Worm (Caenorhabditis elegans): ENCODE measurements around the gene F01D5.8.

F01D5.8 gene

DNA sequence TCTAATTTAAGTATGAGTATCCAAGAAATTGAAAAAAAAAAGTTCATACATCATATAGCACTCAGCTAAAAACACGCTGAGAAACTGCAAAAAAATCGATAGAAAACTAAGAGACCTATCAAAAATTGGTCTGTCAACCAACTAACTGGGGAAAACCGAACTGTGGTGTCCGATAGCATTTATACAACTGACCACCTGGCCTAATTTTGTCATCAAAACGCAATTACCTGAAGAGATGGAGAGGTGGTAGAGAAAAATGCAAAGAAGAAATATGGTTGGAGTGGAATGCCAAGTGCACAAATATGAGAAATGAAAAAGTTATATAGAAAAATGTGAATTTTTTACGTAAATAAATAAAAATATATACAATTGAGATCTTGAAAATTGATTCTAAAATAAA is 37.0 kb upstream of the F01D5.8 start, which contains the start of gene Y39G8B.1:
Gene Y39G8B.1, minus strand, starts transcription at position 299 of the 400 bp plus-strand sequence.
- TF ChIP-seq ces-1 (GFP tag; optimal IDR thresholded peaks at IDR 0.05) (peak; percentile 46), sem-2 (GFP tag; optimal IDR thresholded peaks at IDR 0.05) (no peak), nhr-2 (tag; optimal IDR thresholded peaks at IDR 0.05) (peak; percentile 35), ceh-39 (tag; optimal IDR thresholded peaks at IDR 0.05) (peak; percentile 10)

ce11 chrII:13974136-13974535 is 36.4 kb upstream of the F01D5.8 start:
- TF ChIP-seq ces-1 (GFP tag; optimal IDR thresholded peaks at IDR 0.05) (no peak), lsy-2 (tag; optimal IDR thresholded peaks at IDR 0.05) (no peak), bed-3 (GFP tag; optimal IDR thresholded peaks at IDR 0.05) (no peak), sem-2 (GFP tag; optimal IDR thresholded peaks at IDR 0.05) (no peak), ceh-83 (GFP tag; optimal IDR thresholded peaks at IDR 0.05) (no peak), unc-39 (tag; optimal IDR thresholded peaks at IDR 0.05) (no peak), elt-1 (tag; optimal IDR thresholded peaks at IDR 0.05; ENCODE audit: borderline replicate concordance, insufficient read depth) (no peak)

DNA sequence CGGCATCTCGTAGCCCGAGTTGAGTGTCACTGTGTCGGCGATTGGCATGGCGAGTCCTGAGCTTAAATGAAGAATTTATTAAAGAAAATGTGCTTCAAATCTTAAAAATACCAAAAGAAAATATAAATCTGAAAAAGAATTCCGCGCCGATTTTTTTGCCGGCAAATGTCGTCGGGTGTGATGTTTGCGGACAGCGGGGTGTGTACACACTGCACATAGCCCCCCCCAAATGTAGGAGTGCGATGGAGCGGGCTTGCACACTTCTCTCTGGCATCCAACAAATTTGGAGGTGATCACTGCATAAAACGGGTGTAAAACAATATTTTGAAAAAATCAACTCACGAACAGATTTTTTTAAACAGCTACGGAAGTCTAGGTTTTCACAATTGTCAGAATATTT is 34.3 kb upstream of the F01D5.8 start, which contains the start of gene Y39G8B.2:
Gene Y39G8B.2, minus strand, starts transcription at position 61 of the 400 bp plus-strand sequence.
- TF ChIP-seq blmp-1 (tag; optimal IDR thresholded peaks at IDR 0.05) (no peak), bed-3 (GFP tag; optimal IDR thresholded peaks at IDR 0.05) (no peak), sptf-1 (tag; optimal IDR thresholded peaks at IDR 0.05) (peak; percentile 82), ces-1 (GFP tag; optimal IDR thresholded peaks at IDR 0.05) (peak; percentile 55), mls-2 (tag; optimal IDR thresholded peaks at IDR 0.05) (peak; percentile 70), nhr-76 (tag; optimal IDR thresholded peaks at IDR 0.05) (no peak), ham-2 (GFP tag; optimal IDR thresholded peaks at IDR 0.05) (peak; percentile 67), nhr-237 (tag; optimal IDR thresholded peaks at IDR 0.05) (peak; percentile 79), nhr-12 (tag; optimal IDR thresholded peaks at IDR 0.05) (no peak), zip-8 (tag; optimal IDR thresholded peaks at IDR 0.05) (no peak), lin-32 (GFP tag; optimal IDR thresholded peaks at IDR 0.05) (no peak), mab-5 (tag; optimal IDR thresholded peaks at IDR 0.05) (no peak), mep-1 (tag; optimal IDR thresholded peaks at IDR 0.05) (peak; percentile 82), ceh-83 (GFP tag; optimal IDR thresholded peaks at IDR 0.05) (peak; percentile 52), elt-3 (tag; optimal IDR thresholded peaks at IDR 0.05) (no peak), lin-13 (tag; optimal IDR thresholded peaks at IDR 0.05) (peak; percentile 91), nhr-28 (tag; optimal IDR thresholded peaks at IDR 0.05) (no peak), unc-62 (GFP tag; optimal IDR thresholded peaks at IDR 0.05) (peak; percentile 13), hlh-1 (tag; optimal IDR thresholded peaks at IDR 0.05) (peak; percentile 47), flh-1 (GFP tag; optimal IDR thresholded peaks at IDR 0.05) (no peak), elt-1 (tag; optimal IDR thresholded peaks at IDR 0.05; ENCODE audit: borderline replicate concordance, insufficient read depth) (no peak), nhr-2 (tag; optimal IDR thresholded peaks at IDR 0.05) (no peak), unc-39 (tag; optimal IDR thresholded peaks at IDR 0.05) (no peak), ceh-39 (tag; optimal IDR thresholded peaks at IDR 0.05) (peak; percentile 66), unc-120 (tag; optimal IDR thresholded peaks at IDR 0.05; ENCODE audit: poor library complexity, severe bottlenecking) (peak; percentile 96), tbx-8 (GFP tag; optimal IDR thresholded peaks at IDR 0.05) (peak; percentile 30), cnd-1 (tag; optimal IDR thresholded peaks at IDR 0.05) (peak; percentile 78), ceh-43 (GFP tag; optimal IDR thresholded peaks at IDR 0.05) (peak; percentile 38), lsy-2 (tag; optimal IDR thresholded peaks at IDR 0.05) (peak; percentile 86), pha-4 (tag; optimal IDR thresholded peaks at IDR 0.05) (peak; percentile 90), M03D4.4 (tag; optimal IDR thresholded peaks at IDR 0.05) (peak; percentile 34), ztf-11 (tag; optimal IDR thresholded peaks at IDR 0.05) (peak; percentile 41), drap-1 (GFP tag; optimal IDR thresholded peaks at IDR 0.05) (peak; percentile 66), snpc-4 (tag; optimal IDR thresholded peaks at IDR 0.05) (no peak)

ce11 chrII:13977701-13978100 is 32.8 kb upstream of the F01D5.8 start:
- TF ChIP-seq ceh-83 (GFP tag; optimal IDR thresholded peaks at IDR 0.05) = no peak
- TF ChIP-seq sptf-1 (tag; optimal IDR thresholded peaks at IDR 0.05) = no peak
- TF ChIP-seq nhr-28 (tag; optimal IDR thresholded peaks at IDR 0.05) = no peak
- TF ChIP-seq M03D4.4 (tag; optimal IDR thresholded peaks at IDR 0.05) = no peak
- no peak for TF ChIP-seq ceh-39 (tag; optimal IDR thresholded peaks at IDR 0.05)
- TF ChIP-seq lin-13 (tag; optimal IDR thresholded peaks at IDR 0.05) = no peak
- TF ChIP-seq blmp-1 (tag; optimal IDR thresholded peaks at IDR 0.05) = no peak
- no peak for TF ChIP-seq nhr-2 (tag; optimal IDR thresholded peaks at IDR 0.05)
- TF ChIP-seq unc-120 (tag; optimal IDR thresholded peaks at IDR 0.05; ENCODE audit: poor library complexity, severe bottlenecking) = no peak
- no peak for TF ChIP-seq bed-3 (GFP tag; optimal IDR thresholded peaks at IDR 0.05)
- no peak for TF ChIP-seq unc-39 (tag; optimal IDR thresholded peaks at IDR 0.05)
- no peak for TF ChIP-seq mls-2 (tag; optimal IDR thresholded peaks at IDR 0.05)
- no peak for TF ChIP-seq nhr-76 (tag; optimal IDR thresholded peaks at IDR 0.05)
- TF ChIP-seq nhr-12 (tag; optimal IDR thresholded peaks at IDR 0.05) = no peak
- TF ChIP-seq sem-2 (GFP tag; optimal IDR thresholded peaks at IDR 0.05) = no peak
- no peak for TF ChIP-seq zip-8 (tag; optimal IDR thresholded peaks at IDR 0.05)
- no peak for TF ChIP-seq lin-32 (GFP tag; optimal IDR thresholded peaks at IDR 0.05)
- TF ChIP-seq cnd-1 (tag; optimal IDR thresholded peaks at IDR 0.05) = no peak

Data from whole organism, mixed stage, embryonic.